Worm (Caenorhabditis elegans): Measurements from ENCODE around the gene F17C8.9.

F17C8.9 gene

DNA sequence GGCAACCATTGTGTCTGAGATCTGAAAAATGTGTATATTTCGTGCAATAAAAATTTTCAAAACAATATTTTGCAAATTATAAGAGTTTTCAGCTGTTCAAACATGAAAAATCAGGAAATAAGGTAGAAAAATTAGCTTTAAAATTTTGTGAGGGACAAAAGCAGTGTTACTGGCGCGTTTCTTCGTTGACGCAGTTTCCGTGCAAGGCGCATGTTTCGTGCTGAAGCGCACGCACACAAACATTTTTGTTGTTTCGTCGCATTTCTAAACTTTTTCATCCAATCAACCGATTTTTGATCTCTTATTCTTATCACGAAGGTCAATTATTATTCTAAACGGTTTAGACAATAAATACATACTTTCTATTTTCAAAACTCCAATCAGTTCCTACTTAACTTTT, 40.9 kb upstream of the F17C8.9 start, which contains the start of gene nifk-1 (continued):
- TF ChIP-seq T07F8.4 (tag; optimal IDR thresholded peaks at IDR 0.05), result no peak
- no peak for TF ChIP-seq unc-62 (GFP tag; optimal IDR thresholded peaks at IDR 0.05)
- TF ChIP-seq ztf-3 (GFP tag; optimal IDR thresholded peaks at IDR 0.05), result no peak
- TF ChIP-seq F52B5.7 (tag; optimal IDR thresholded peaks at IDR 0.05), result no peak
- TF ChIP-seq lsl-1 (GFP tag; optimal IDR thresholded peaks at IDR 0.05), result peak; percentile 66
- TF ChIP-seq lin-40 (tag; optimal IDR thresholded peaks at IDR 0.05), result peak; percentile 55
- TF ChIP-seq snpc-3.4 (tag; optimal IDR thresholded peaks at IDR 0.05), result peak; percentile 23
- TF ChIP-seq Y95B8A.8 (GFP tag; IDR thresholded peaks at IDR 0.05), result no peak
- no peak for TF ChIP-seq F49E8.2 (tag; optimal IDR thresholded peaks at IDR 0.05; ENCODE audit: insufficient read depth)
- TF ChIP-seq F39B2.1 (GFP tag; IDR thresholded peaks at IDR 0.05), result no peak
- no peak for TF ChIP-seq xnd-1 (tag; optimal IDR thresholded peaks at IDR 0.05)
- TF ChIP-seq fkh-3 (tag; optimal IDR thresholded peaks at IDR 0.05), result no peak
- peak; percentile 65 for TF ChIP-seq madf-6 (GFP tag; IDR thresholded peaks at IDR 0.05)
- TF ChIP-seq lag-1 (GFP tag; IDR thresholded peaks at IDR 0.05), result no peak
- no peak for TF ChIP-seq hlh-26 (GFP tag; conservative IDR thresholded peaks at IDR 0.05)
- no peak for TF ChIP-seq unc-130 (GFP tag; optimal IDR thresholded peaks at IDR 0.05)
- no peak for TF ChIP-seq him-1 (tag; optimal IDR thresholded peaks at IDR 0.05)
- no peak for TF ChIP-seq snpc-1.3 (tag; optimal IDR thresholded peaks at IDR 0.05; ENCODE audit: insufficient read depth)
- peak; percentile 67 for TF ChIP-seq mcd-1 (GFP tag; IDR thresholded peaks at IDR 0.05)
- TF ChIP-seq repo-1 (tag; optimal IDR thresholded peaks at IDR 0.05), result no peak
- TF ChIP-seq tlf-1 (GFP tag; optimal IDR thresholded peaks at IDR 0.05), result peak; percentile 3
- no peak for TF ChIP-seq D2030.7 (GFP tag; IDR thresholded peaks at IDR 0.05)
- TF ChIP-seq zfh-2 (GFP tag; conservative IDR thresholded peaks at IDR 0.05), result no peak
- TF ChIP-seq let-607 (tag; optimal IDR thresholded peaks at IDR 0.05), result peak in 1 of 2 experiments; percentile 22
- TF ChIP-seq F33H1.4 (GFP tag; IDR thresholded peaks at IDR 0.05), result peak; percentile 44
- TF ChIP-seq attf-3 (GFP tag; conservative IDR thresholded peaks at IDR 0.05), result no peak
- no peak for TF ChIP-seq F57A8.1 (GFP tag; optimal IDR thresholded peaks at IDR 0.05)
- TF ChIP-seq mxl-1 (tag; optimal IDR thresholded peaks at IDR 0.05), result no peak
- TF ChIP-seq sdz-38 (tag; optimal IDR thresholded peaks at IDR 0.05), result no peak
- no peak for TF ChIP-seq somi-1 (GFP tag; optimal IDR thresholded peaks at IDR 0.05)
- peak; percentile 86 for TF ChIP-seq attf-5 (GFP tag; optimal IDR thresholded peaks at IDR 0.05)
- TF ChIP-seq C17E4.6 (GFP tag; IDR thresholded peaks at IDR 0.05), result no peak
- no peak for TF ChIP-seq die-1 (tag; optimal IDR thresholded peaks at IDR 0.05)
- no peak for TF ChIP-seq snpc-4 (GFP tag; optimal IDR thresholded peaks at IDR 0.05)
- peak in 3 of 4 experiments; percentile 28 to 69 (median 68) for TF ChIP-seq snpc-4 (tag; optimal IDR thresholded peaks at IDR 0.05)
- no peak for TF ChIP-seq ceh-58 (GFP tag; IDR thresholded peaks at IDR 0.05)
- TF ChIP-seq Y79H2A.3 (GFP tag; conservative IDR thresholded peaks at IDR 0.05), result no peak
- no peak for TF ChIP-seq cebp-2 (GFP tag; IDR thresholded peaks at IDR 0.05)
- no peak for TF ChIP-seq bed-1 (GFP tag; IDR thresholded peaks at IDR 0.05)
- TF ChIP-seq atf-7 (tag; optimal IDR thresholded peaks at IDR 0.05), result no peak
- TF ChIP-seq Y56A3A.18 (GFP tag; IDR thresholded peaks at IDR 0.05), result no peak
- TF ChIP-seq tbp1 (GFP tag; optimal IDR thresholded peaks at IDR 0.05), result peak; percentile 46
- peak; percentile 73 for TF ChIP-seq lin-54 (GFP tag; optimal IDR thresholded peaks at IDR 0.05)
- no peak for TF ChIP-seq attf-6 (GFP tag; IDR thresholded peaks at IDR 0.05)

Data from whole organism, young adult.